Worm (Caenorhabditis elegans) whole organism, dauer: ENCODE data around the gene R08C7.1.

Experiments used
- unc-62 ChIP-seq: sonication (generic microtip); optimal IDR thresholded peaks from 2 replicates; lab custom pipeline; 2017; ENCODE audit warnings: missing biosample characterization, missing genetic modification reagents, missing genetic modification characterization

Gene R08C7.1

DNA sequence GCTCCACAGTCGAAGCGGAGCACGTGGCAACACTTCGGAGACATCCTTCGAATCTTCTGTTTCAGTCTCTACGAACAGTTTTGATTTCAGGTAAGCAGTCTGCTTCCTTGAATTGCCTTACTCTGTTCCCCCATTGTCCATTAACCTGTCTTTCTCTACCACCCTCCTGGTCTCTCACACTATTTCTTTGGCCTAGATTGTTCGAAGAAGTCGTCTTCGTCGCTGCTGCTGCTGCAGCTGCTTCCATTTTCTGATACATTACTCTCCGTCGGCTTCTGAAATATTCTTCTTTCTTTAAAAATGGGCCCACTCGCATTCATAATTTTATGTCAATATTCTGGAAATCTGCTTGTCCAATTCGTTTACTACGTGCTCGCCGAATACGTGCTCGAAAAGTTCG is at the start of gene R08C7.1:
Gene R08C7.1 (plus strand): TSS at position 301 of the 400 bp plus-strand sequence.
- TF ChIP-seq unc-62 (GFP tag; lab: Kevin White, UChicago), result no peak

DNA sequence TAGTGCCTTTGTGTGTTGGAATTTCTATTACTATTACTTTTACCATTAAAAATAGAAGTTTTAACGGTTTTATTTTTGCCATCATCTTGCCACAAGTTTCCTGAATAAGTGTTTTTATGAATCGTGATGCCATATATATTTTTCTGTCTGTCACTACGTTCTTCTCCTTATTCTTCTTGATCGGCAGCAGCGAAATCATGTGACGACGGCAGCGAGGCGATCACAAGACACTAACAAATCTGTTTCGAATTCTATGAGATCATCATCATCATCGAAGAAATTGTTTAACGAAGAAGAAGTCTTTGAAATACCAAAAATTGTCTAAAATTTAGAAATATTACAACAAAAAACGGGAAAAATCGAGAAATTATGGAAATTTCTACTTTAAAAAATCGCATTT is 49.3 kb upstream of the R08C7.1 start:
- no peak for TF ChIP-seq unc-62 (GFP tag; lab: Kevin White, UChicago)

DNA sequence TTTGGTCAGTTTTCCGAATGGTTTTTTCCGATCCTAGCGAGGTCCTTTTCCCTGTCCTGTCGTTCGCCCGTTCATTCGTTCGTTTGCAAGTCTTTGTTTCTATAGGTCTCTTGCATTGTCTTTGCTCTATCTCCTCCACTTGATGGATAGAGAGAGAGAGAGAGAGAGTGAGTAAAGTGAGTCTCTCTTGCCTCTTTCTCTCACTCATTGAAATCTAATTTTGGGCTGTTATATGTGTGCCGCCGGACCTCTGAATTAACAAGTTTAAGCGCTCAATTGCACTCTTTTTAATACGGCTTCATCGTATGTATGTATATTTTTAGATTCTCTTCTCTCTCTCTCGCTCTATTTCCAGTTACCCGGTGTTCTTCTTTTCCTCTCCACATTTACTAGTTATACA is 47.8 kb upstream of the R08C7.1 start:
- TF ChIP-seq unc-62 (GFP tag; lab: Kevin White, UChicago), result no peak

DNA sequence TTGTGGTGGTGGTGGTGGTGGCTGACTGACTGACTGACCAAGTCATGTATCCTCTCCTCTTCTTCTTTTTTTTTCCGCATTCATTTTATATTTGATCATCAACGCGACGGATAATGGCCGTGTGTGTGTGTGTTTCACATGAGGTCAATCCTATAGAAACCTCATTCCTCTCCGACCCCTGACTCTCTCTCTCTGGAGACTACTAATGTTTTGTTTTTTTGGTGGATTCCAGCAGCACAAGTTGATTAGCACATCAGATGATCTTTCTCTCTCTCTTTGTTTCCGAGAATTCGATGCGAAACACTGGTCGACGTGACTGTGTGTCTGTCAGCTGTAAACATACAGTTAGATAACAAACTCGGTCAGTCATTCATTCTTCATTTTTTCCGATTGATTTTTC is 46.5 kb upstream of the R08C7.1 start, which contains the start of gene Y24D9A.7:
Gene Y24D9A.7 (minus strand): TSS at position 46 of the 400 bp plus-strand sequence.
- TF ChIP-seq unc-62 (GFP tag; lab: Kevin White, UChicago), result no peak

DNA sequence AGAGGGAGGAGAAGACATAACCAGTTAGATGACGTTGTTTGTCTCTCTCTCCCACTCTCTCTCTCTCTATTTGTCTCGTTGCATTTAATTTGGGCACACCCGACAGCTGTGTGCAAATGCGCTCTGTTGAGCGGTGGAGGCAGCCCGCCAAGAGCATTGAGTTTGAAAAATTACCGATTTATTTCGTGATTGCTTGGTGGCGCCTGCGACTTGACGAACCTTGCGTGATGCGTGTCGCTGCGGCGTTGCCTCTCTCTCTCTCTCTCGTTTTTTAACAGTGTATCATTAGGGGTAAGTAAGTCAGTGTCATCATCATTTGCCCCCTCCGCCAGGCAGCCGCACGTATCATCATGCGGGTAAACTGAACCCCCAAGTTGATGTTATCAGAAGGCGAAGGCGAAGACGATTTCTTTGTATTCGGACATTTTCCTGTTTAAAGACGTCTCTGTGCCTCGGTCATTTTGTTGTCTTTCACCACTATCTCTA is 45.6 kb upstream of the R08C7.1 start:
- TF ChIP-seq unc-62 (GFP tag; lab: Kevin White, UChicago), result no peak

DNA sequence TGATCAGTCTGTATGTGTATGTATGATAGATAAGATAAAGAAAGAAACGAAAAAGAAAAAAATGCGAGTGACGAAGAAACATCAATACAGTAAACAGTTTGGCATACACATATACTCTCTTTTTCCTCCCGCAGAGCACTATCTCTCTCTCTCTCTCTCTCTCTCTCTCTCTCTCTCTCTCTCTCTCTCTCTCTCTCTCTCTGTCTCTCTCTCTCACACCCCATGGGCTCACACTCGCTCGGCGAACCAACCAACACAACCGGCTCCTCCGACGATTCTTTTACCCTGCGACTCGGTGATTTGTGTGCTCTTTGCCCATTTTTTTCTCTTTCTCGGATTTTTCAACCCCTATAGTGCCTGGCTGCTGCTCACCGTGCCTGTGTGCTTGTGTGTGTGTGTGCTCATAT is 44.6 kb upstream of the R08C7.1 start:
- TF ChIP-seq unc-62 (GFP tag; lab: Kevin White, UChicago), result no peak

DNA sequence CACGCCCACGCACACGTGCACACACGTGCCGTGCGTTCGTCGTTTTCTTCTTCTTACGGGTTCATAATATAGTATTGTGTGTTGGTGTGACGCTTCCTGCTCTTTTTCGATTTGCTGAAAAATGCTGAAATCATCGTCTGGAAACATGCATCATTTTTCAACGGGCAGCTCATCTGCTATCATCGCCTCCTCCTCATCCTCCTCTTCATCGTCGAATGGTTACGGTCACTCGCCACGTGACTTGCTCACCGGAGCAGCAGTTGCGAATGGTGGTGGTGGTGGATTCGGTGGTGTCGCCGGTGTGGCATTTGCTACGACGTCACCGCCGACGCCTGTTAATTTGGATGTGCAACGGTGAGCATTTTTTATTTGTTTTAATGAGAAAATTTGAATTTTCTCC is 43.0 kb upstream of the R08C7.1 start:
- TF ChIP-seq unc-62 (GFP tag; lab: Kevin White, UChicago), result no peak

DNA sequence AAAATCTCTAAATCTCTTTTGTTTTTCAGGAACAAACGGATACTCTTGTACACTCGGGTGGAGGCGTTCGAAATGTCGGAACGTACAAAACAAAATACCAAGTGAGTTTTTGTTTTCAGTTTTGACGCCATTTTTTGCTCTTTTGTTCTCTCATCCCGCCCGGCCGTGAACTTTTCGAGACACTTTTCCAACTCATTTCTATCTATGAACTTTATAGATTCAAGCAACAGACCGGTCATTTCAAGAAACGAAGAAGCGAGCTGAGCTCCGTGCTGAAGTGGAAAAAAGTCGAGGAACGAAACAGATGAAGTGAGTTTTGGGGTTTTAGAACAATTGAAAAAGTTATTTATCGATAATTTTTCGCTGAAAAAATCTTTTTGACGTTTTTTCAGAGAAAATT is 41.1 kb upstream of the R08C7.1 start:
- TF ChIP-seq unc-62 (GFP tag; lab: Kevin White, UChicago), result no peak

DNA sequence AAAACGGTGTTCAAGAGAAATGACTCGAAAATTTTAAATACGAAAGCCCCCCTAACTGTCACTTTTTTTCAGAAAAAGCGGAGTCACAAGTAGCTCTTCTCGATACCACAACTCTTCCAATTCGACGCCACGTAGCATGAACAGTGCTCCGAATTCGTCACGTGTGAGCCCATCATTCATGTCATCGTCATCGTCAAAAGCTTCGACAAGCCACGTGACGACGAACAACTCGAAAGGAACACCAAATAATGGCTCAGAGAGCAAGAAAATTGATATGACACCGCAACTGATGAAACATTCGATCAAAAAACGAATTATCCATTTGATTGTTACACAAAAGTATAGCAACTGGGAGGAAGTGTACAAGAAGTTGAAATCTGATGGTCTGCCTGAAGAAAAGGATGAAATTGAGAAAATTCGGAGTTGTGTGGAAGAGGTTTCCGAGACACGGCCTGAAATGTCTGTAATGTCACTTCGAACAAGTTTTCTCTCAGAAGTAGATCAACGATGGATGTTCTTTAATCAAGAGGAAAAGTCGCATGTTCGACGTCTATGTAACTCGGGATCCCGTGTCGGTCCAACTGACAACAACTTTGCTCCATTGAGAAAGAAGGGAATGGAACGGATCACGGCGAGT is 40.2 kb upstream of the R08C7.1 start:
- no peak for TF ChIP-seq unc-62 (GFP tag; lab: Kevin White, UChicago)

DNA sequence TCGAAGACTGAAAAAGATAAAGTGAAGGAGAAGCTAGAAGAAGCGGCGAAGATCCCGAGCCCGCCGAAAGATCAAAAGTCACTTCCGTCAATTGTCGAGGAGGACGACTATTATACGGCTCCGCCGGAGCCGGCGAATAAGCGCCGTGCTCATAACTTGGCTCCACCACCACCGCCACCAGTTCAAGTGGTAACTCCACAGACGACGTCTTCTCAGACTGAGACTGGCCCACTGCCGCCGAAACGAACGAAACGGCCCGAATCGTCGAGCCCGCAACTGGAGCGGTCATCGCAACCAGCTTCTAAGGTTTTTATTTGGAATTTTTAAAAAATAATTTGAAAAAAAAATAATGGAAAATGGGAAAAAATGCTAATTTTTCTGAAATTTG is 39.7 kb upstream of the R08C7.1 start:
- no peak for TF ChIP-seq unc-62 (GFP tag; lab: Kevin White, UChicago)

DNA sequence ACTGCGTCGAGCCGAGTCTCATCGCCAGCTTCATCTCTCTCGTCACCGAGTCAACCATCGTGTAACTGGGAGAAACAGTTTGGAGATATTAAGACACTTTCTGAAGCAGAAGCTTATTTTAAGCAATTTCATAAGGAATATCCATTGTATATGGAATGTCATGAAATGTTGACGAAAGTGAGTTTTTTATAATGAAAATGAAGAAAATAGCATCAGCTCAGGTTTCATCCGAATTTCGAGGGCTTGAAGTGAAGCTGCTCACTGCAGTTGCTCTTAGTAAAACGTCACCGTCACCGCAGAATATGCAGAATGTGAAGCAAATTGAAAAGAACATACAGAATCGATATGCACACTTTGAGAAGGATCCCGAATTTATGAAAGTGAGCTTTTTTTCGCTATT is 38.6 kb upstream of the R08C7.1 start:
- no peak for TF ChIP-seq unc-62 (GFP tag; lab: Kevin White, UChicago)

DNA sequence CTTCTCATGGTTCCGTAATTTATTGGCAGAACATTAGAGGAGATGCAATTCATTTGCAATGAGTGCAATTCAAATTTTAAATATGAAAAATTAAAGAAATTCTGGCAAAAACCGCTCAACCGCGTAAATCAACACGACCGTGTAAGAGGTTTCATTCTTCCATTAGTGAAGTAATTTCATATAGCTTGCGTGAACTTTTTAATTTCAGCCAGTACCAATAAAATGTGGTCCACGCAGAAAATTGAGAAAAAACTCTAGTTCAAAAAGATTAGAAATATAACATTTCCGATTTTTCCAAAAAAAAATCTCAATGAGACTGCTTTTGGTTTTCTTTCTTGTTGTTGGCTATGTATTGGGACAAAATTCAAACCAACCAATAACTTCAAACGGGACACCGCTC is 29.6 kb upstream of the R08C7.1 start, which contains the start of gene clec-175:
Gene clec-175 (plus strand): TSS at position 301 of the 400 bp plus-strand sequence.
- no peak for TF ChIP-seq unc-62 (GFP tag; lab: Kevin White, UChicago)

DNA sequence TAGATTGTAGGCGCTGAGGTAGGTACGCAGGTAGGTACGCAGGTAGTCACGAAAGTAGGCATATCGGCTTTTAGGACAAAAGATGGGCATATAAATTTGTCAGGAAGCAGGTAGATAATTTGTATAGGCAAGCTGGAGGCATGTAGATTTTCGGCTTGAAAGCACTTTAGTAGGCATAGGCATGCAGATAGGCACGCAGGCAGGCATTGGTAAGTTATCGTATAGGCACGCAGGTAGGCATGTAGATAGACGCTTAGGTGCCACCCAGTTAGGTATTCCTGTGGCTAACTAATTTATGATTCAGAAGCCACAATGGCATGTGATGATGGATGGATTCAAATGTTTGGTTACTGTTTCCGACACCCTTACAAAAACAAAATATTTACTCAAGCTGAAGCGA is 28.6 kb upstream of the R08C7.1 start:
- TF ChIP-seq unc-62 (GFP tag; lab: Kevin White, UChicago), result no peak

DNA sequence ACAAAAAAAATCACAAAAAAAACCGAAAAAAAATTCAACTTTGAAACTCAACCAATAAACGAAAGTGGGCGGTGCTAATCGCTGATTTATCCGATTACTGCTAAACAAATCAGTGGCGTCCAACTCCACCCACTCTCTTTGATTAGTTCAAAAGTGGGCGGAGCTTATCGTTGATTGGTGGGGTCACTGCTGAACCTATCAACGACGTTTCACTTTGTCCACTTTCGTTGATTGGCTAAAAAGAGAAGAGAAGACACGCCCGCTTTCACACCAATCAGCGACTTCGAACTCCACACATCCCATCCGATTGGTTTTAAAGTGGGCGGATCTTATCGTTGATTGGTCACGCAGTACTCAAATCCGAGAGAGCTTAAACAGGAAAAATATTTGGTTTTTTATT is 27.8 kb upstream of the R08C7.1 start:
- TF ChIP-seq unc-62 (GFP tag; lab: Kevin White, UChicago), result no peak

DNA sequence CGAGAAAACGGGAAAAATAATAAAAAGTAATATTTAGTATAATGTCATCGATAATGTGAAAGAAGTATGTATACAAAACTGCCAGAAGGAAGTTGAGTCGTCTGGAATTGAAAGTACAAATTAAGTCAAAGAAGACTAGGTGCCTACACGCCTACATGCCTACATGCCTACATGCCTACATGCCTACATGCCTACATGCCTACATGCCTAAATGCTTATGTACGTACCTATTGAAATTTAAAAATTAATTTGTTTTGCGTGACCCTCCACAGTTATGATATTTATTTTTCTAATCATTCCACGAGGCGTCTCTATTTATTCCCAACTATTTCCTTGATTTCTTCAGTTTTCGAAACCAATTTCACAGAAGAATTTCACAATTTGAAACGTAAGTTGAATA is 21.8 kb upstream of the R08C7.1 start, which contains the start of the genes str-185 and R08C7.5:
Gene str-185 (minus strand): TSS at position 101 of the 400 bp plus-strand sequence.
Gene R08C7.5 (plus strand): TSS at position 329 of the 400 bp plus-strand sequence.
- TF ChIP-seq unc-62 (GFP tag; lab: Kevin White, UChicago), result no peak

DNA sequence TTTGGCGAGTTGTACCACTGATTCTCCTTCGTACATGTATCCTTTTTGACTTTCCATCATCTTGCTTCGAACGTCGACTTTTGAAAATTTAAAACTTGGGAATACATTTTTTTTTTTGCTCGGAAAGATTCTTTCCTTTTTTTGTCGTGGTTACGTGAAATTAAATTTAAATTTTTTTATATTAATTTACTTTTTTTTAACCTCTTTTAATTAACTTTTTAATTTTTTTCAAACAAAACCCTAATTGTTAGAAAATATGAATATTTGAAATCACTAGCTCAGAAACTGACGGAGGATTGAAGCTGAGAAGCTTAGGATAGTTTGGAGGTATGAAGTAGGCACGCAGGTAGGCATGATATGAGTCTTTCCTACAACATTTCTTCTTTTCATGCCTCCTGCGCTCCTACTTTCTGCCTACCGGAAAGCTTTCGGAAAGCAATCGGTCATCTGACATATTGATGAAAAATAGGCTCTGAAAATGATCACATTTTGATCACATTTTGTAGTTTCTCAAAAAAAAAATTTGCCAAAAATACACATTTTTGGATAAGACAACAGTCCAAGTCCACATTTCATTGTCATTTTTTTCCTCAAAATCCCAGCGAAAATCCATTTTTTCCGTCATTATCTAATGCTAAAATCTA is 17.1 kb upstream of the R08C7.1 start, which contains the start of the genes R08C7.8 and R08C7.4:
Gene R08C7.8 (minus strand): TSS at position 101 of the 644 bp plus-strand sequence.
Gene R08C7.4 (plus strand): TSS at position 594 of the 644 bp plus-strand sequence.
- no peak for TF ChIP-seq unc-62 (GFP tag; lab: Kevin White, UChicago)
